Fruit fly (Drosophila melanogaster) whole organism, embryonic: ENCODE measurements around the gene CG15254.
"Not testable (repeated sequence)": the region's sequence is repeated elsewhere in the genome, so short reads cannot be mapped to it uniquely, and the experiment has no call there.

Source experiments
- Adf1 ChIP-seq: fragments of 200-800 bp; sonication (Bioruptor generic); IDR thresholded peaks from 2 replicates; pipeline ENCODE4 v1.3.6; 2022; ENCODE audit warnings: missing biosample characterization, missing genetic modification characterization
- Atf6 ChIP-seq: fragments of 200-800 bp; sonication (Bioruptor generic); IDR thresholded peaks from 2 replicates; pipeline ENCODE4 v1.3.6; 2022; ENCODE audit warnings: missing biosample characterization, missing genetic modification characterization
- CG10147 ChIP-seq: fragments of 200-800 bp; sonication (Bioruptor generic); optimal IDR thresholded peaks from 2 replicates; lab custom pipeline; 2019; ENCODE audit warnings: missing biosample characterization, mild to moderate bottlenecking, missing genetic modification characterization, moderate library complexity
- CG10959 ChIP-seq: fragments of 200-800 bp; sonication (Bioruptor generic); IDR thresholded peaks from 2 replicates; pipeline ENCODE4 v1.3.6; 2022; ENCODE audit warnings: missing biosample characterization, missing genetic modification characterization
- CG12744 ChIP-seq: fragments of 200-800 bp; sonication (Bioruptor generic); optimal IDR thresholded peaks from 2 replicates; lab custom pipeline; 2016; ENCODE audit warnings: missing biosample characterization, missing genetic modification characterization
- CG13287 ChIP-seq: fragments of 200-800 bp; sonication (Bioruptor generic); IDR thresholded peaks from 2 replicates; pipeline ENCODE4 v1.3.6; 2022; ENCODE audit warnings: missing biosample characterization, missing genetic modification characterization; ENCODE audit not compliant: partially characterized antibody
- CG13424 ChIP-seq: fragments of 200-800 bp; sonication (Bioruptor generic); optimal IDR thresholded peaks from 2 replicates; lab custom pipeline; 2019; ENCODE audit warnings: missing biosample characterization, mild to moderate bottlenecking, missing genetic modification characterization, moderate library complexity
- CG15479 ChIP-seq: fragments of 200-800 bp; sonication (Bioruptor generic); optimal IDR thresholded peaks from 3 replicates; lab custom pipeline; 2019; ENCODE audit warnings: missing biosample characterization, mild to moderate bottlenecking, missing genetic modification characterization, moderate library complexity
- CG15514 ChIP-seq: fragments of 200-800 bp; sonication (Bioruptor generic); optimal IDR thresholded peaks from 3 replicates; lab custom pipeline; 2017; ENCODE audit warnings: missing biosample characterization, missing genetic modification characterization, mild to moderate bottlenecking, moderate library complexity, missing genetic modification reagents
- CG17328 ChIP-seq: fragments of 200-800 bp; sonication (Bioruptor generic); IDR thresholded peaks from 2 replicates; pipeline ENCODE4 v1.3.6; 2022; ENCODE audit warnings: missing biosample characterization, missing genetic modification characterization
- CG17359 ChIP-seq: fragments of 200-800 bp; sonication (Bioruptor generic); optimal IDR thresholded peaks from 3 replicates; lab custom pipeline; 2018; ENCODE audit warnings: missing biosample characterization, mild to moderate bottlenecking, missing genetic modification characterization, moderate library complexity
- CG18476 ChIP-seq: fragments of 200-800 bp; sonication (Bioruptor generic); optimal IDR thresholded peaks from 2 replicates; lab custom pipeline; 2016; ENCODE audit warnings: missing biosample characterization, mild to moderate bottlenecking, missing genetic modification characterization
- CG30403 ChIP-seq: fragments of 200-800 bp; sonication (Bioruptor generic); optimal IDR thresholded peaks from 3 replicates; lab custom pipeline; 2016; ENCODE audit warnings: missing biosample characterization, missing genetic modification characterization
- CG3065 ChIP-seq: fragments of 200-800 bp; sonication (Bioruptor generic); optimal IDR thresholded peaks from 2 replicates; lab custom pipeline; 2016; ENCODE audit warnings: missing biosample characterization, missing genetic modification characterization
- CG3281 ChIP-seq: fragments of 200-800 bp; sonication (Bioruptor generic); optimal IDR thresholded peaks from 3 replicates; lab custom pipeline; 2017; ENCODE audit warnings: missing biosample characterization, mild to moderate bottlenecking, missing genetic modification characterization
- CG33557 ChIP-seq: fragments of 200-800 bp; sonication (Bioruptor generic); optimal IDR thresholded peaks from 2 replicates; lab custom pipeline; 2019; ENCODE audit warnings: missing biosample characterization, mild to moderate bottlenecking, missing genetic modification characterization, moderate library complexity
- CG34224 ChIP-seq: fragments of 200-800 bp; sonication (Bioruptor generic); IDR thresholded peaks from 3 replicates; pipeline ENCODE4 v1.3.6; 2022; ENCODE audit warnings: missing biosample characterization, missing genetic modification characterization; ENCODE audit not compliant: partially characterized antibody
- CG5245 ChIP-seq: fragments of 200-800 bp; sonication (Bioruptor generic); optimal IDR thresholded peaks from 3 replicates; lab custom pipeline; 2016; ENCODE audit warnings: missing biosample characterization, missing genetic modification characterization
- CG5953 ChIP-seq: fragments of 200-800 bp; sonication (Bioruptor generic); IDR thresholded peaks from 2 replicates; pipeline ENCODE4 v1.3.6; 2022; ENCODE audit warnings: missing biosample characterization, missing genetic modification characterization
- CG6765 ChIP-seq: fragments of 200-800 bp; sonication (Bioruptor generic); optimal IDR thresholded peaks from 3 replicates; lab custom pipeline; 2017; ENCODE audit warnings: missing biosample characterization, mild to moderate bottlenecking, missing genetic modification characterization
- CG7357 ChIP-seq: fragments of 200-800 bp; sonication (Bioruptor generic); IDR thresholded peaks from 3 replicates; pipeline ENCODE4 v1.3.6; 2022; ENCODE audit warnings: missing biosample characterization, missing genetic modification characterization
- CG7556 ChIP-seq: fragments of 200-800 bp; sonication (Bioruptor generic); optimal IDR thresholded peaks from 2 replicates; lab custom pipeline; 2017; ENCODE audit warnings: missing biosample characterization, mild to moderate bottlenecking, missing genetic modification characterization
- CG9609 ChIP-seq: fragments of 200-800 bp; sonication (Bioruptor generic); optimal IDR thresholded peaks from 3 replicates; lab custom pipeline; 2016; ENCODE audit warnings: missing biosample characterization, missing genetic modification characterization
- Dip2 ChIP-seq: fragments of 200-800 bp; sonication (Bioruptor generic); IDR thresholded peaks from 2 replicates; pipeline ENCODE4 v1.3.6; 2022; ENCODE audit warnings: missing biosample characterization, missing genetic modification characterization
- E2f2 ChIP-seq: fragments of 200-800 bp; sonication (Bioruptor generic); IDR thresholded peaks from 2 replicates; pipeline ENCODE4 v1.3.6; 2022; ENCODE audit warnings: missing biosample characterization, missing genetic modification characterization
- Lhr ChIP-seq: fragments of 200-800 bp; sonication (Bioruptor generic); optimal IDR thresholded peaks from 3 replicates; lab custom pipeline; 2017; ENCODE audit warnings: mild to moderate bottlenecking, missing biosample characterization, missing genetic modification reagents, missing genetic modification characterization
- Lpt ChIP-seq: fragments of >200 bp; optimal IDR thresholded peaks from 2 replicates; lab custom pipeline; 2018; ENCODE audit warnings: missing biosample characterization, missing genetic modification characterization
- Mad ChIP-seq: fragments of 200-800 bp; sonication (Bioruptor generic); optimal IDR thresholded peaks from 2 replicates; lab custom pipeline; 2016; ENCODE audit warnings: missing biosample characterization, missing genetic modification characterization
- NFAT ChIP-seq: fragments of 200-800 bp; sonication (Bioruptor generic); IDR thresholded peaks from 2 replicates; pipeline ENCODE4 v1.3.6; 2022; ENCODE audit warnings: missing biosample characterization, missing genetic modification characterization
- Rx ChIP-seq: fragments of 200-800 bp; sonication (Bioruptor generic); IDR thresholded peaks from 2 replicates; pipeline ENCODE4 v1.3.6; 2022; ENCODE audit warnings: missing biosample characterization, missing genetic modification characterization
- Sry-β ChIP-seq: fragments of 200-800 bp; sonication (Bioruptor generic); optimal IDR thresholded peaks from 2 replicates; lab custom pipeline; 2018; ENCODE audit warnings: missing biosample characterization, mild to moderate bottlenecking, missing genetic modification characterization, moderate library complexity
- Ssrp ChIP-seq: fragments of 200-800 bp; sonication (Bioruptor generic); optimal IDR thresholded peaks from 2 replicates; lab custom pipeline; 2018; ENCODE audit warnings: missing biosample characterization, mild to moderate bottlenecking, missing genetic modification characterization, moderate library complexity
- ato ChIP-seq: fragments of 200-800 bp; sonication (Bioruptor generic); IDR thresholded peaks from 2 replicates; pipeline ENCODE4 v1.3.6; 2022; ENCODE audit warnings: missing biosample characterization, missing genetic modification characterization; ENCODE audit not compliant: partially characterized antibody
- cas ChIP-seq: fragments of 200-800 bp; sonication (Bioruptor generic); IDR thresholded peaks from 2 replicates; pipeline ENCODE4 v1.3.6; 2022; ENCODE audit warnings: missing biosample characterization, missing genetic modification characterization
- chn ChIP-seq: fragments of 200-800 bp; sonication (Bioruptor generic); optimal IDR thresholded peaks from 2 replicates; lab custom pipeline; 2016; ENCODE audit warnings: missing biosample characterization, missing genetic modification characterization
- exex ChIP-seq: fragments of 200-800 bp; sonication (Bioruptor generic); optimal IDR thresholded peaks from 4 replicates; lab custom pipeline; 2018; ENCODE audit warnings: missing biosample characterization, mild to moderate bottlenecking, missing genetic modification characterization, moderate library complexity
- eyg ChIP-seq: fragments of 200-800 bp; sonication (Bioruptor generic); optimal IDR thresholded peaks from 3 replicates; lab custom pipeline; 2016; ENCODE audit warnings: missing biosample characterization, missing genetic modification characterization
- fru ChIP-seq: fragments of >200 bp; optimal IDR thresholded peaks from 2 replicates; lab custom pipeline; 2017
- gce ChIP-seq: fragments of 200-800 bp; sonication (Bioruptor generic); IDR thresholded peaks from 3 replicates; pipeline ENCODE4 v1.3.6; 2022; ENCODE audit warnings: missing biosample characterization, missing genetic modification characterization
- klu ChIP-seq: fragments of 200-800 bp; sonication (Bioruptor generic); IDR thresholded peaks from 2 replicates; pipeline ENCODE4 v1.3.6; 2022; ENCODE audit warnings: missing biosample characterization, missing genetic modification characterization
- org-1 ChIP-seq: fragments of 200-800 bp; sonication (Bioruptor generic); optimal IDR thresholded peaks from 2 replicates; lab custom pipeline; 2017; ENCODE audit warnings: missing biosample characterization, missing genetic modification characterization
- tna ChIP-seq: fragments of 200-800 bp; sonication (Bioruptor generic); IDR thresholded peaks from 2 replicates; pipeline ENCODE4 v1.3.6; 2022; ENCODE audit warnings: missing biosample characterization, missing genetic modification characterization; ENCODE audit not compliant: partially characterized antibody
- tx ChIP-seq: fragments of 200-800 bp; sonication (Bioruptor generic); optimal IDR thresholded peaks from 2 replicates; lab custom pipeline; 2016; ENCODE audit warnings: missing biosample characterization, missing genetic modification characterization
- unc-4 ChIP-seq: fragments of 200-800 bp; sonication (Bioruptor generic); IDR thresholded peaks from 2 replicates; pipeline ENCODE4 v1.3.6; 2022; ENCODE audit warnings: missing biosample characterization, missing genetic modification characterization; ENCODE audit not compliant: partially characterized antibody
- wdn ChIP-seq: fragments of 200-800 bp; sonication (Bioruptor generic); IDR thresholded peaks from 2 replicates; pipeline ENCODE4 v1.3.6; 2022; ENCODE audit warnings: missing biosample characterization, missing genetic modification characterization
- zfh2 ChIP-seq: fragments of 200-800 bp; sonication (Bioruptor generic); optimal IDR thresholded peaks from 2 replicates; lab custom pipeline; 2016; ENCODE audit warnings: missing biosample characterization, missing genetic modification characterization

Gene CG15254

DNA sequence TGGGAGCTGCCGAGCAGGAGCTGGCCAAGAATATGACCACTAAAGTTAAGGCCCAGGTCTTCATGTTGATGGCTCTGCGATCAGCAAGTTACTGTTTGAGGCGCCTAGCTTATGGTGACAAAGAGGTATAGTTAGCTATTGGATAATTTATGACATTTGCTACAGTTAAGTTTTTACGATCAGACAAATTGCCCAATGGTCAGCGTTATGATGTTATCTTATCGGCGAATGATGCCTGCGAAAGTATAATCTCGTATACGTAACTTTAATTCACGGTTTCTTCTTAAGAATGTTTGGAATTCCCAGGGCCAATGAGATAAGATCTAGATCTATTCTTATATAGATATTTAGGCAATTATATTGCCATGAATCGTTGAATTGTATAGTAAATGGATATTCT, at the start of gene CG15254:
Gene CG15254 (minus strand): TSS at position 101 of the 400 bp plus-strand sequence.
- TF ChIP-seq cas (GFP tag; lab: Robert Waterston, UW) (no peak), exex (tag; lab: Kevin White, UChicago) (peak; percentile 47)

DNA sequence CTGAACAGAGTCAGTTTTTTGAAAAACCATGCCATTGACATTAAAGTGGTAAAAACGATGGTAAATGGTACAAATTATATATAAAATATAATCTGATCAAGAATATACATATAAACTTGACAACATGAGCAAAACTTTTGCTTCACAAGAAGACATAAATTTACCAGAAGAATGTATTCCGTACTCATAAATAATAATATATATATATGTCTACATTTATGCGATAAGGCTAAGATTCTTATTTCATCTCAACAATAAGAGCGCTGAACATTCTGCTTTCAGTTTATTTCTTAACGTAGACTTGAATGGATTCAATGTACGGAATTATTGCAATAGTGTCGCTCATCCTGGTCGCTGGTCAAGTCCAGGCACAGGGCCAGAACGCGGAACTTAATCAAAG, 46.1 kb upstream of the CG15254 start, which contains the start of gene CG18477:
Gene CG18477 (plus strand): TSS at position 301 of the 400 bp plus-strand sequence.
- TF ChIP-seq Adf1 (GFP tag; lab: Robert Waterston, UW); tna; ato (GFP tag; lab: Robert Waterston, UW): not testable (repeated sequence)

DNA sequence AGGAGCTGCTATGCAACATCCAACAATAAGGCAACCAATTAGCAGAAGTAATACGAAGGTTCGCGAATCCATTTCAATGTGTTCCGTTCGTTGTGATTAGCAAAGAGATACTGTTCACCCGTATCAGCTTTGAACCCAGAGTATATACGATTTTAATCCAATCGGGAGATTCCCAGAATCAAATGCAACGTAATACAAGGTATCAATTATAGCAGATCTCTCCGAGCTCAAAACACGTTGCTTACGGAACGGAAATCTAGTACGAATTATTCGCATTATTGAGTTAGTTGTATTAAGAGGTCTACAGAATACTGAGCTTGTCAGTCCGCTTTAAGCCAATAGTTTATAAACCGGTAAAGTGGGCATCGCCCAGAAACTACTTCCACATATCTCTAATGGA, 44.7 kb upstream of the CG15254 start, which contains the start of gene CG44141:
Gene CG44141 (minus strand): TSS at position 101 of the 400 bp plus-strand sequence.
- TF ChIP-seq CG15479; unc-4 (GFP tag; lab: Robert Waterston, UW); Sry-β (GFP tag; lab: Kevin White, UChicago): not testable (repeated sequence)

DNA sequence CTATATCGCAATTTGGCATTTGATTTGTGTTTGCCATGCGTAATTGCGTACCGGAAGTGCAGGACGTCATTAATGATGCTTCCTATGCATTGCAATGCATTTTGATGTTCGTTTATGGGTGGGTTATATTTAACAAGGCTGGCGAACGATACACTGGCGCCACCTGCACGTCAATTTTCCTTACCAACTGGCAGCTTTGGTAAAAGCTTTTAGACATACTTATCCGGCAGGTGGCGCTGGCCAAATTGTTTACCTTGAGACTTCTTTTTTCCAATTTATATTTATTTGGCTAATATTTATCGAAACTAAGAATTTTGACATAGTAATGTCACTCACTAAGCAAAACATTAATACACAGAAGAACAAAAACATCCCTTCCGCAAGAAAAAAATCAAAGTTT, 29.2 kb upstream of the CG15254 start:
- TF ChIP-seq chn (no peak), tx (no peak), CG13287 (peak; percentile 41; the same call in 1 of the 2 replicates), CG13424 (tag; lab: Kevin White, UChicago) (no peak), Rx (GFP tag; lab: Robert Waterston, UW) (no peak), E2f2 (GFP tag; lab: Robert Waterston, UW) (no peak), CG7357 (GFP tag; lab: Robert Waterston, UW) (no peak), CG3065 (GFP tag; lab: Kevin White, UChicago) (no peak), Ssrp (tag; lab: Kevin White, UChicago) (no peak), org-1 (GFP tag; lab: Kevin White, UChicago) (no peak), fru (no peak), CG18476 (GFP tag; lab: Kevin White, UChicago) (no peak), klu (no peak), CG30403 (GFP tag; lab: Kevin White, UChicago) (peak; percentile 31), Lhr (GFP tag; lab: Kevin White, UChicago) (peak; percentile 15), CG15514 (GFP tag; lab: Kevin White, UChicago) (no peak), exex (tag; lab: Kevin White, UChicago) (no peak), CG6765 (no peak), wdn (GFP tag; lab: Robert Waterston, UW) (no peak), Lpt (GFP tag; lab: Kevin White, UChicago) (no peak), CG5953 (GFP tag; lab: Robert Waterston, UW) (no peak), CG7556 (no peak), Mad (GFP tag; lab: Kevin White, UChicago) (no peak), Atf6 (GFP tag; lab: Robert Waterston, UW) (no peak), eyg (GFP tag; lab: Kevin White, UChicago) (no peak), CG17328 (GFP tag; lab: Robert Waterston, UW) (no peak), zfh2 (GFP tag; lab: Kevin White, UChicago) (no peak), CG33557 (GFP tag; lab: Kevin White, UChicago) (no peak), CG3281 (GFP tag; lab: Kevin White, UChicago) (no peak), CG34224 (GFP tag; lab: Robert Waterston, UW) (no peak), Dip2 (GFP tag; lab: Robert Waterston, UW) (peak; percentile 90), CG9609 (GFP tag; lab: Kevin White, UChicago) (peak; percentile 5), gce (no peak), CG5245 (GFP tag; lab: Kevin White, UChicago) (peak; percentile 20), CG17359 (tag; lab: Kevin White, UChicago) (no peak), CG12744 (GFP tag; lab: Kevin White, UChicago) (no peak), CG10959 (GFP tag; lab: Robert Waterston, UW) (0 out of 2 replicates have a peak, but pooled peaks have one; percentile 13), CG10147 (no peak), NFAT (no peak)
